Fruit fly (Drosophila melanogaster) whole organism, prepupa: ENCODE measurements around the gene CG15515.

Source experiments
- CG10669 ChIP-seq: fragments of 200-800 bp; sonication (Bioruptor generic); optimal IDR thresholded peaks from 3 replicates; lab custom pipeline; 2018; ENCODE audit warnings: missing biosample characterization, mild to moderate bottlenecking, missing genetic modification characterization, moderate library complexity
- CG11294 ChIP-seq: fragments of 200-800 bp; sonication (Bioruptor generic); IDR thresholded peaks from 2 replicates; pipeline ENCODE4 v1.3.6; 2022; ENCODE audit warnings: missing biosample characterization, missing genetic modification characterization
- CG11762 ChIP-seq: fragments of 200-800 bp; sonication (Bioruptor generic); optimal IDR thresholded peaks from 3 replicates; lab custom pipeline; 2016; ENCODE audit warnings: missing biosample characterization, missing genetic modification characterization; ENCODE audit not compliant: insufficient read depth
- CG15336 ChIP-seq: fragments of 200-800 bp; sonication (Bioruptor generic); IDR thresholded peaks from 2 replicates; pipeline ENCODE4 v1.3.6; 2022; ENCODE audit warnings: missing biosample characterization, missing genetic modification characterization
- CG1621 ChIP-seq: fragments of 200-800 bp; sonication (Bioruptor generic); optimal IDR thresholded peaks from 3 replicates; lab custom pipeline; 2018; ENCODE audit warnings: missing biosample characterization, mild to moderate bottlenecking, missing genetic modification characterization
- CG31627 ChIP-seq: fragments of 200-800 bp; sonication (Bioruptor generic); optimal IDR thresholded peaks from 3 replicates; lab custom pipeline; 2016; ENCODE audit warnings: missing biosample characterization, missing genetic modification characterization
- CG32006 ChIP-seq: fragments of 200-800 bp; sonication (Bioruptor generic); optimal IDR thresholded peaks from 3 replicates; lab custom pipeline; 2017; ENCODE audit warnings: missing biosample characterization, mild to moderate bottlenecking, missing genetic modification characterization
- CG34406 ChIP-seq: fragments of 200-800 bp; sonication (Bioruptor generic); optimal IDR thresholded peaks from 3 replicates; lab custom pipeline; 2016; ENCODE audit warnings: missing biosample characterization, missing genetic modification characterization
- CG6276 ChIP-seq: fragments of 200-800 bp; sonication (Bioruptor generic); optimal IDR thresholded peaks from 2 replicates; lab custom pipeline; 2017; ENCODE audit warnings: missing biosample characterization, mild to moderate bottlenecking, missing genetic modification characterization
- CG6808 ChIP-seq: fragments of 200-800 bp; sonication (Bioruptor generic); optimal IDR thresholded peaks from 3 replicates; lab custom pipeline; 2017; ENCODE audit warnings: missing biosample characterization, missing genetic modification characterization, mild to moderate bottlenecking, moderate library complexity, missing genetic modification reagents
- CG7368 ChIP-seq: fragments of 200-800 bp; sonication (Bioruptor generic); optimal IDR thresholded peaks from 3 replicates; lab custom pipeline; 2016; ENCODE audit warnings: missing biosample characterization, missing genetic modification characterization
- CG8119 ChIP-seq: fragments of 200-800 bp; sonication (Bioruptor generic); IDR thresholded peaks from 3 replicates; pipeline ENCODE4 v1.3.6; 2022; ENCODE audit warnings: missing biosample characterization, missing genetic modification characterization
- CG8632 ChIP-seq: fragments of 200-800 bp; sonication (Bioruptor generic); optimal IDR thresholded peaks from 3 replicates; lab custom pipeline; 2016; ENCODE audit warnings: missing biosample characterization, missing genetic modification characterization
- Eip75B ChIP-seq: fragments of 200-800 bp; sonication (Bioruptor generic); optimal IDR thresholded peaks from 3 replicates; lab custom pipeline; 2016; ENCODE audit warnings: missing biosample characterization, missing genetic modification characterization
- Eip78C ChIP-seq: fragments of 200-800 bp; sonication (Bioruptor generic); peaks from one replicate; lab custom pipeline; 2016; ENCODE audit warnings: missing biosample characterization, missing genetic modification characterization
- Eip93F ChIP-seq: fragments of 200-800 bp; sonication (Bioruptor generic); optimal IDR thresholded peaks from 2 replicates; lab custom pipeline; 2016; ENCODE audit warnings: missing biosample characterization, mild to moderate bottlenecking, missing genetic modification characterization
- Ets96B ChIP-seq: fragments of 200-800 bp; optimal IDR thresholded peaks from 2 replicates; lab custom pipeline; 2019; ENCODE audit warnings: missing biosample characterization, mild to moderate bottlenecking, missing genetic modification characterization, moderate library complexity
- Hr39 ChIP-seq: fragments of 200-800 bp; sonication (Bioruptor generic); optimal IDR thresholded peaks from 2 replicates; lab custom pipeline; 2016; ENCODE audit warnings: missing biosample characterization, missing genetic modification characterization
- Hr4 ChIP-seq: fragments of 200-800 bp; sonication (Bioruptor generic); optimal IDR thresholded peaks from 3 replicates; lab custom pipeline; 2016; ENCODE audit warnings: missing biosample characterization, missing genetic modification characterization
- Smox ChIP-seq: fragments of 200-800 bp; sonication (Bioruptor generic); optimal IDR thresholded peaks from 3 replicates; lab custom pipeline; 2016; ENCODE audit warnings: missing biosample characterization, missing genetic modification characterization
- Sox102F ChIP-seq: fragments of 200-800 bp; sonication (Bioruptor generic); optimal IDR thresholded peaks from 2 replicates; lab custom pipeline; 2016; ENCODE audit warnings: missing biosample characterization, mild to moderate bottlenecking, missing genetic modification characterization
- Sox15 ChIP-seq: fragments of 200-800 bp; sonication (Bioruptor generic); optimal IDR thresholded peaks from 3 replicates; lab custom pipeline; 2016; ENCODE audit warnings: missing biosample characterization, missing genetic modification characterization
- achi ChIP-seq: fragments of 200-800 bp; sonication (Bioruptor generic); optimal IDR thresholded peaks from 3 replicates; lab custom pipeline; 2016; ENCODE audit warnings: missing biosample characterization, missing genetic modification characterization
- acj6 ChIP-seq: fragments of 200-800 bp; sonication (Bioruptor generic); optimal IDR thresholded peaks from 3 replicates; lab custom pipeline; 2016; ENCODE audit warnings: missing biosample characterization, missing genetic modification characterization
- cyc ChIP-seq: fragments of 200-800 bp; sonication (Bioruptor generic); optimal IDR thresholded peaks from 3 replicates; lab custom pipeline; 2016; ENCODE audit warnings: missing biosample characterization, missing genetic modification characterization
- dsx ChIP-seq: fragments of 200-800 bp; optimal IDR thresholded peaks from 3 replicates; lab custom pipeline; 2019; ENCODE audit warnings: missing biosample characterization, mild to moderate bottlenecking, missing genetic modification characterization, moderate library complexity; ENCODE audit not compliant: poor library complexity, severe bottlenecking
- eg ChIP-seq: fragments of 200-800 bp; sonication (Bioruptor generic); IDR thresholded peaks from 3 replicates; pipeline ENCODE4 v1.3.6; 2022; ENCODE audit warnings: missing biosample characterization, missing genetic modification characterization
- esn ChIP-seq: fragments of 200-800 bp; sonication (Bioruptor generic); optimal IDR thresholded peaks from 2 replicates; lab custom pipeline; 2016; ENCODE audit warnings: missing biosample characterization, mild to moderate bottlenecking, missing genetic modification characterization, moderate library complexity
- fd85E ChIP-seq: fragments of 200-800 bp; sonication (Bioruptor generic); optimal IDR thresholded peaks from 3 replicates; lab custom pipeline; 2016; ENCODE audit warnings: missing biosample characterization, missing genetic modification characterization
- fkh ChIP-seq: fragments of 200-800 bp; sonication (Bioruptor generic); optimal IDR thresholded peaks from 3 replicates; lab custom pipeline; 2017; ENCODE audit warnings: missing biosample characterization, mild to moderate bottlenecking, missing genetic modification characterization, moderate library complexity
- salr ChIP-seq, 2 experiments: fragments of 200-800 bp; sonication (Bioruptor generic); optimal IDR thresholded peaks; 3 replicates each; lab custom pipeline; 2016 to 2018; ENCODE audit warnings: missing biosample characterization in 2 of 2, missing genetic modification characterization in 2 of 2, mild to moderate bottlenecking in 1 of 2
- svp ChIP-seq: fragments of 200-800 bp; sonication (Bioruptor generic); peaks from one replicate; lab custom pipeline; 2016; ENCODE audit warnings: missing biosample characterization, missing genetic modification characterization
- topi ChIP-seq: fragments of 200-800 bp; sonication (Bioruptor generic); optimal IDR thresholded peaks from 3 replicates; lab custom pipeline; 2016; ENCODE audit warnings: missing biosample characterization, missing genetic modification characterization
- vri ChIP-seq: fragments of 200-800 bp; sonication (Bioruptor generic); optimal IDR thresholded peaks from 3 replicates; lab custom pipeline; 2016; ENCODE audit warnings: missing biosample characterization, mild to moderate bottlenecking, missing genetic modification characterization

CG15515 gene

DNA sequence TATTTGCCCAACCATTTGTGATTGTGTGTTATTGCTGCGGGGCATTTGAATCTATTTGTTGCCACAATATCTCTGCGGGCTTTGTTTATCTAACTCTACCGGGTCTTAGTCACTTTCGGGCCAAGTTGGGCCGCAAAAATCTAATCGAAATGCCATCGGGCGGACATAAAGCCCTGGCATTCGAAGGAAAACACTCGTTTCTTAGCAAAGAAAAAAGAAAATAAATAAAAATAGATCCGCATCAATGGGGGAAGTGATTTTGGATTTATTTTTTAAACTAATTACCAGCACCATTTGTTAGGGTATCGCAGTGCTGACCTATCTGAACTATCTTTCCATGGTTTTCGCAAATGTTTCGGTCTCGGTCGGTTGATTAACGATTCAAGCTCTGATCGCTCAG is 6.7 kb upstream of the CG15515 start:
- no peak for TF ChIP-seq vri
- TF ChIP-seq dsx (GFP tag; lab: Kevin White, UChicago) = no peak
- no peak for TF ChIP-seq Smox (GFP tag; lab: Kevin White, UChicago)
- no peak for TF ChIP-seq Sox15 (GFP tag; lab: Kevin White, UChicago)
- TF ChIP-seq Eip93F (GFP tag; lab: Kevin White, UChicago) = no peak
- no peak for TF ChIP-seq esn
- TF ChIP-seq CG1621 (tag; lab: Kevin White, UChicago) = no peak
- peak; percentile 31; the same call in 1 of the 3 replicates for TF ChIP-seq eg (GFP tag; lab: Robert Waterston, UW)
- peak; percentile 46 for TF ChIP-seq Hr4
- TF ChIP-seq CG11294 (GFP tag; lab: Robert Waterston, UW) = peak; percentile 45
- TF ChIP-seq CG10669 (GFP tag; lab: Kevin White, UChicago) = no peak
- TF ChIP-seq Sox102F (GFP tag; lab: Kevin White, UChicago) = no peak
- TF ChIP-seq Eip75B = no peak
- TF ChIP-seq CG31627 (GFP tag; lab: Kevin White, UChicago) = no peak
- peak; percentile 54; the same call in 1 of the 3 replicates for TF ChIP-seq CG8119 (GFP tag; lab: Robert Waterston, UW)
- TF ChIP-seq Ets96B (tag; lab: Kevin White, UChicago) = no peak
- no peak for TF ChIP-seq topi (GFP tag; lab: Kevin White, UChicago)
- peak; percentile 59 for TF ChIP-seq CG15336
- no peak for TF ChIP-seq fd85E (GFP tag; lab: Kevin White, UChicago)
- peak; percentile 46 for TF ChIP-seq CG32006
- no peak for TF ChIP-seq CG8632 (GFP tag; lab: Kevin White, UChicago)
- no peak for TF ChIP-seq Hr39 (GFP tag; lab: Kevin White, UChicago)
- TF ChIP-seq CG6276 (GFP tag; lab: Kevin White, UChicago) = peak; percentile 20
- TF ChIP-seq CG7368 (GFP tag; lab: Kevin White, UChicago) = no peak
- TF ChIP-seq fkh = no peak
- no peak for TF ChIP-seq CG34406 (GFP tag; lab: Kevin White, UChicago)
- TF ChIP-seq, all 60 proteins: peak for 7

- TF ChIP-seq topi (GFP tag; lab: Kevin White, UChicago) (no peak), CG32006 (no peak), acj6 (no peak), Sox102F (GFP tag; lab: Kevin White, UChicago) (no peak), Eip75B (no peak), svp (no peak), dsx (GFP tag; lab: Kevin White, UChicago) (no peak), Hr4 (no peak), CG8632 (GFP tag; lab: Kevin White, UChicago) (no peak), CG10669 (GFP tag; lab: Kevin White, UChicago) (no peak), achi (GFP tag; lab: Kevin White, UChicago) (no peak)
These were observed 5.6 kb upstream of the CG15515 start for dm6 chr3R:29899635-29900034.

DNA sequence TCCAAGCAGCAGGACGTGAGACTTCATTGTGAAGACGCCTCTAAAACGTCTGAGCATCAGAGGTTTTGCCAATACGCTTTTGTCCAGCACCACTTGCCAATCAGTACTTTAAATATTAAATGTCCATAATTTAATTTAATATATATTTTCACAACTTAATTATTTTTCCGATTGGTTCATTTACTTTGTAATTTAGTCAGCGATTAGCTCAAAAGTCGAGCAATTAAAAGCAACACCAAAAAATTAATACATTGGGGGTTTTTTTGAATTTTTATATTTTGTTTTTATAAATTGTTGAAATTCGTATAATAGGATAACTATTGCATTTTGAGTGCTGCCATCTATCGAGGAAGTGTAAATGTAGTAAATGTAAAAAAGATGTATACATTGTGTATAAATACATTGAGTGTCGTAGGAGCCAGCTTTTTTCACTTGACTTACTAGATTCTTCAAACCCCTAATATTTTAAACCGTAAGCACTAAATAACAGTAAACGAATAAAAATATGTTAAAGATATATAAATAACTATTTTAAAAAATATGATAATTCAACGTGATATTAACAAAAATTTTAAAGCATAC is 1.4 kb upstream of the CG15515 start, which contains the start of gene CG15517:
Gene CG15517 (minus strand): TSS at position 51 of the 582 bp plus-strand sequence.
- peak; percentile 30 for TF ChIP-seq fkh
- no peak for TF ChIP-seq CG11762 (GFP tag; lab: Kevin White, UChicago)
- no peak for TF ChIP-seq CG6808
- TF ChIP-seq Sox15 (GFP tag; lab: Kevin White, UChicago) = no peak
- TF ChIP-seq Hr39 (GFP tag; lab: Kevin White, UChicago) = peak; percentile 2
- TF ChIP-seq Eip78C = peak; percentile 60
- no peak for TF ChIP-seq CG7368 (GFP tag; lab: Kevin White, UChicago)
- peak; percentile 11 for TF ChIP-seq cyc (GFP tag; lab: Kevin White, UChicago)
- TF ChIP-seq CG15336 = no peak
- no peak for TF ChIP-seq svp
- TF ChIP-seq fd85E (GFP tag; lab: Kevin White, UChicago) = no peak
- TF ChIP-seq achi (GFP tag; lab: Kevin White, UChicago) = no peak
- no peak for TF ChIP-seq Eip75B
- no peak for TF ChIP-seq salr (GFP tag; optimal IDR thresholded peaks at IDR 0.05; lab: Kevin White, UChicago)
- TF ChIP-seq, all 60 proteins: peak for 4
